Worm (Caenorhabditis elegans) whole organism, midembryonic: ENCODE data around the gene gcy-29.

Experiments
- T22C8.4 ChIP-seq: fragments of 200-800 bp; sonication (Bioruptor generic); IDR thresholded peaks from 2 replicates; pipeline ENCODE4 v1.3.6; 2022; ENCODE audit warnings: missing genetic modification characterization, missing compliant biosample characterization
- cog-1 ChIP-seq: sonication (generic microtip); optimal IDR thresholded peaks from 2 replicates; lab custom pipeline; 2016; ENCODE audit warnings: missing genetic modification characterization, missing compliant biosample characterization
- flt-1 ChIP-seq: fragments of 200-800 bp; sonication (Bioruptor generic); IDR thresholded peaks from 2 replicates; pipeline ENCODE4 v1.3.6; 2022; ENCODE audit warnings: missing genetic modification characterization, missing compliant biosample characterization
- klf-2 ChIP-seq: fragments of 200-800 bp; sonication (Bioruptor generic); conservative IDR thresholded peaks from 2 replicates; pipeline ENCODE4 v1.3.6; 2022; ENCODE audit warnings: missing genetic modification reagents, missing genetic modification characterization, missing compliant biosample characterization
- med-1 ChIP-seq: sonication (generic microtip); optimal IDR thresholded peaks from 2 replicates; lab custom pipeline; 2017; ENCODE audit warnings: missing genetic modification characterization, mild to moderate bottlenecking, missing compliant biosample characterization, antibody characterized with exemption, missing genetic modification reagents; ENCODE audit not compliant: insufficient read depth
- ref-1 ChIP-seq: fragments of 200-800 bp; sonication (Bioruptor generic); conservative IDR thresholded peaks from 2 replicates; pipeline ENCODE4 v1.3.6; 2022; ENCODE audit warnings: missing genetic modification reagents, missing genetic modification characterization, missing compliant biosample characterization
- tab-1 ChIP-seq: fragments of 200-800 bp; sonication (Bioruptor generic); IDR thresholded peaks from 2 replicates; pipeline ENCODE4 v1.3.6; 2022; ENCODE audit warnings: missing genetic modification characterization, missing compliant biosample characterization
- ztf-23 ChIP-seq: fragments of 200-800 bp; sonication (Bioruptor generic); IDR thresholded peaks from 2 replicates; pipeline ENCODE4 v1.3.6; 2022; ENCODE audit warnings: missing genetic modification reagents, missing genetic modification characterization, missing compliant biosample characterization
- ztf-29 ChIP-seq: fragments of 200-800 bp; sonication (Bioruptor generic); IDR thresholded peaks from 2 replicates; pipeline ENCODE4 v1.3.6; 2022; ENCODE audit warnings: missing genetic modification reagents, missing genetic modification characterization, missing compliant biosample characterization

Gene gcy-29

ce11 chrII:14555019-14555418 is 6.4 kb upstream of the gcy-29 start:
- TF ChIP-seq T22C8.4 (GFP tag; lab: Robert Waterston, UW), result no peak
- TF ChIP-seq ztf-29, result no peak
- TF ChIP-seq med-1, result no peak
- no peak for TF ChIP-seq flt-1

ce11 chrII:14550613-14551012 is 2.0 kb upstream of the gcy-29 start, which contains the start of gene nlp-41:
Gene nlp-41, plus strand, starts transcription at chrII:14550913.
- no peak for TF ChIP-seq T22C8.4 (GFP tag; lab: Robert Waterston, UW)
- no peak for TF ChIP-seq flt-1
- TF ChIP-seq ztf-29, result no peak
- no peak for TF ChIP-seq cog-1 (tag; lab: Kevin White, UChicago)
- no peak for TF ChIP-seq med-1
- TF ChIP-seq ref-1 (GFP tag; lab: Robert Waterston, UW), result no peak
- TF ChIP-seq klf-2 (GFP tag; lab: Robert Waterston, UW), result no peak
- TF ChIP-seq tab-1, result no peak
- TF ChIP-seq ztf-23 (GFP tag; lab: Robert Waterston, UW), result no peak

ce11 chrII:14540551-14540950 is 8.0 kb downstream of the gcy-29 start:
- TF ChIP-seq ztf-29, result no peak
- TF ChIP-seq flt-1, result no peak
- TF ChIP-seq klf-2 (GFP tag; lab: Robert Waterston, UW), result no peak
- no peak for TF ChIP-seq tab-1
- no peak for TF ChIP-seq ref-1 (GFP tag; lab: Robert Waterston, UW)
- no peak for TF ChIP-seq ztf-23 (GFP tag; lab: Robert Waterston, UW)
- no peak for TF ChIP-seq cog-1 (tag; lab: Kevin White, UChicago)
- TF ChIP-seq T22C8.4 (GFP tag; lab: Robert Waterston, UW), result no peak
- no peak for TF ChIP-seq med-1

ce11 chrII:14537728-14538127 is 10.9 kb downstream of the gcy-29 start, which contains the start of the genes clec-147 and C04H5.7:
Gene clec-147, minus strand, starts transcription at chrII:14537828.
Gene C04H5.7, plus strand, starts transcription at chrII:14537946.
- TF ChIP-seq ztf-29, result no peak
- no peak for TF ChIP-seq flt-1
- no peak for TF ChIP-seq med-1
- TF ChIP-seq T22C8.4 (GFP tag; lab: Robert Waterston, UW), result no peak
- no peak for TF ChIP-seq ztf-23 (GFP tag; lab: Robert Waterston, UW)
- TF ChIP-seq cog-1 (tag; lab: Kevin White, UChicago), result no peak
- TF ChIP-seq ref-1 (GFP tag; lab: Robert Waterston, UW), result no peak
- no peak for TF ChIP-seq klf-2 (GFP tag; lab: Robert Waterston, UW)
- no peak for TF ChIP-seq tab-1

ce11 chrII:14534000-14534399 is 14.6 kb downstream of the gcy-29 start, which contains the start of gene C04H5.1:
Gene C04H5.1, plus strand, starts transcription at chrII:14534300.
- TF ChIP-seq med-1 (no peak), klf-2 (GFP tag; lab: Robert Waterston, UW) (no peak), ztf-29 (no peak), T22C8.4 (GFP tag; lab: Robert Waterston, UW) (no peak), ref-1 (GFP tag; lab: Robert Waterston, UW) (no peak)

- TF ChIP-seq ztf-23 (GFP tag; lab: Robert Waterston, UW) (peak; percentile 63), med-1 (no peak), cog-1 (tag; lab: Kevin White, UChicago) (peak; percentile 93), klf-2 (GFP tag; lab: Robert Waterston, UW) (peak; percentile 67; the same call in 1 of the 2 replicates), ref-1 (GFP tag; lab: Robert Waterston, UW) (no peak), T22C8.4 (GFP tag; lab: Robert Waterston, UW) (no peak), tab-1 (no peak), ztf-29 (no peak), flt-1 (0 out of 2 replicates have a peak, but pooled peaks have one; percentile 6)
Measured at ce11 chrII:14528233-14528802, 20.3 kb downstream of the gcy-29 start, which contains the start of the genes F57C2.5 and spat-1. Gene F57C2.5, minus strand, starts transcription at chrII:14528239. Gene spat-1, plus strand, starts transcription at chrII:14528752.

ce11 chrII:14527104-14527503 is 21.5 kb downstream of the gcy-29 start:
- no peak for TF ChIP-seq T22C8.4 (GFP tag; lab: Robert Waterston, UW)

ce11 chrII:14525013-14525412 is 23.6 kb downstream of the gcy-29 start, which contains the start of gene F57C2.4:
Gene F57C2.4, plus strand, starts transcription at chrII:14525313.
- TF ChIP-seq tab-1 (no peak), cog-1 (tag; lab: Kevin White, UChicago) (no peak), ref-1 (GFP tag; lab: Robert Waterston, UW) (no peak), ztf-23 (GFP tag; lab: Robert Waterston, UW) (no peak), klf-2 (GFP tag; lab: Robert Waterston, UW) (no peak), T22C8.4 (GFP tag; lab: Robert Waterston, UW) (no peak)

ce11 chrII:14523645-14524223 is 24.9 kb downstream of the gcy-29 start, which contains the start of gene pot-2:
Gene pot-2, plus strand, starts transcription at chrII:14524173.
- no peak for TF ChIP-seq ztf-29

ce11 chrII:14523070-14523572 is 25.5 kb downstream of the gcy-29 start, which contains the start of gene btb-20:
Gene btb-20, minus strand, starts transcription at chrII:14523522.
- TF ChIP-seq med-1 (no peak), cog-1 (tag; lab: Kevin White, UChicago) (no peak), flt-1 (no peak), tab-1 (no peak), ztf-29 (no peak), ztf-23 (GFP tag; lab: Robert Waterston, UW) (no peak), klf-2 (GFP tag; lab: Robert Waterston, UW) (no peak), ref-1 (GFP tag; lab: Robert Waterston, UW) (no peak), T22C8.4 (GFP tag; lab: Robert Waterston, UW) (no peak)
